Worm (Caenorhabditis elegans) whole organism, late embryonic: ENCODE results near the gene F07H5.13.

Experiments
- C38D4.7 ChIP-seq: fragments of 200-800 bp; sonication (Bioruptor generic); optimal IDR thresholded peaks from 2 replicates; lab custom pipeline; 2018; ENCODE audit warnings: mild to moderate bottlenecking, missing genetic modification characterization, moderate library complexity, missing compliant biosample characterization
- K09A11.1 ChIP-seq: sonication (generic microtip); optimal IDR thresholded peaks from 2 replicates; lab custom pipeline; 2017; ENCODE audit warnings: antibody characterized with exemption, mild to moderate bottlenecking, missing genetic modification characterization, missing compliant biosample characterization; ENCODE audit not compliant: insufficient read depth
- Y22D7AL.16 ChIP-seq: sonication (generic microtip); optimal IDR thresholded peaks from 2 replicates; lab custom pipeline; 2016; ENCODE audit warnings: missing genetic modification characterization, missing compliant biosample characterization
- ama-1 ChIP-seq: fragments of 150-350 bp; optimal IDR thresholded peaks from 2 replicates; lab custom pipeline; 2014
- ceh-14 ChIP-seq: sonication (generic microtip); optimal IDR thresholded peaks from 2 replicates; lab custom pipeline; 2016; ENCODE audit warnings: missing genotype, missing genetic modification characterization, missing compliant biosample characterization
- ceh-19 ChIP-seq: fragments of 200-800 bp; sonication (Bioruptor generic); optimal IDR thresholded peaks from 2 replicates; lab custom pipeline; 2018; ENCODE audit warnings: mild to moderate bottlenecking, missing genetic modification characterization, missing compliant biosample characterization
- ceh-2 ChIP-seq: sonication (generic microtip); optimal IDR thresholded peaks from 2 replicates; lab custom pipeline; 2016; ENCODE audit warnings: missing genotype, missing genetic modification characterization, missing compliant biosample characterization
- ceh-30 ChIP-seq: fragments of 150-350 bp; optimal IDR thresholded peaks from 2 replicates; lab custom pipeline; 2014; ENCODE audit warnings: missing biosample characterization, missing genetic modification characterization
- ceh-34 ChIP-seq: sonication (generic microtip); optimal IDR thresholded peaks from 2 replicates; lab custom pipeline; 2016; ENCODE audit warnings: mild to moderate bottlenecking, missing genetic modification characterization, missing compliant biosample characterization
- ceh-48 ChIP-seq: sonication (generic microtip); optimal IDR thresholded peaks from 2 replicates; lab custom pipeline; 2016; ENCODE audit warnings: missing genetic modification characterization, inconsistent platforms, missing compliant biosample characterization
- ceh-6 ChIP-seq: fragments of 200-800 bp; sonication (Bioruptor generic); optimal IDR thresholded peaks from 2 replicates; lab custom pipeline; 2018; ENCODE audit warnings: mild to moderate bottlenecking, missing genetic modification characterization, missing compliant biosample characterization
- ceh-9 ChIP-seq: sonication (generic microtip); optimal IDR thresholded peaks from 2 replicates; lab custom pipeline; 2016; ENCODE audit warnings: mild to moderate bottlenecking, missing genetic modification characterization, inconsistent platforms, missing compliant biosample characterization
- che-1 ChIP-seq: sonication (generic microtip); optimal IDR thresholded peaks from 2 replicates; lab custom pipeline; 2016; ENCODE audit warnings: mild to moderate bottlenecking, missing genetic modification characterization, missing compliant biosample characterization
- elt-2 ChIP-seq: sonication (generic microtip); optimal IDR thresholded peaks from 2 replicates; lab custom pipeline; 2016; ENCODE audit warnings: missing genetic modification reagents, missing genetic modification characterization, missing compliant biosample characterization
- elt-4 ChIP-seq: sonication (generic microtip); optimal IDR thresholded peaks from 2 replicates; lab custom pipeline; 2016; ENCODE audit warnings: missing genetic modification characterization, missing compliant biosample characterization
- eyg-1 ChIP-seq: sonication (generic microtip); optimal IDR thresholded peaks from 2 replicates; lab custom pipeline; 2016; ENCODE audit warnings: missing genotype, missing genetic modification characterization, missing compliant biosample characterization
- fax-1 ChIP-seq: sonication (generic microtip); optimal IDR thresholded peaks from 2 replicates; lab custom pipeline; 2016; ENCODE audit warnings: missing genotype, missing genetic modification characterization, missing compliant biosample characterization
- fkh-10 ChIP-seq: fragments of 150-350 bp; optimal IDR thresholded peaks from 2 replicates; lab custom pipeline; 2014; ENCODE audit warnings: missing biosample characterization, missing genetic modification reagents, missing genetic modification characterization
- fkh-6 ChIP-seq: sonication (generic microtip); optimal IDR thresholded peaks from 2 replicates; lab custom pipeline; 2016; ENCODE audit warnings: missing genetic modification characterization, missing compliant biosample characterization
- gmeb-2 ChIP-seq: sonication (generic microtip); optimal IDR thresholded peaks from 2 replicates; lab custom pipeline; 2016; ENCODE audit warnings: missing genetic modification characterization, inconsistent platforms, missing compliant biosample characterization
- hlh-13 ChIP-seq: fragments of 200-800 bp; sonication (Bioruptor generic); optimal IDR thresholded peaks from 2 replicates; lab custom pipeline; 2018; ENCODE audit warnings: mild to moderate bottlenecking, missing genetic modification characterization, missing compliant biosample characterization
- hlh-15 ChIP-seq: sonication (generic microtip); optimal IDR thresholded peaks from 2 replicates; lab custom pipeline; 2016; ENCODE audit warnings: missing genetic modification characterization, missing compliant biosample characterization
- hlh-30 ChIP-seq: sonication (generic microtip); optimal IDR thresholded peaks from 2 replicates; lab custom pipeline; 2017; ENCODE audit warnings: antibody characterized with exemption, missing genetic modification characterization, missing compliant biosample characterization; ENCODE audit not compliant: insufficient read depth
- hlh-8 ChIP-seq: sonication (generic microtip); optimal IDR thresholded peaks from 2 replicates; lab custom pipeline; 2016; ENCODE audit warnings: missing genotype, missing genetic modification characterization, missing compliant biosample characterization
- mec-3 ChIP-seq: sonication (generic microtip); optimal IDR thresholded peaks from 2 replicates; lab custom pipeline; 2016; ENCODE audit warnings: borderline replicate concordance, missing genetic modification characterization, missing compliant biosample characterization
- nfya-1 ChIP-seq: sonication (generic microtip); optimal IDR thresholded peaks from 2 replicates; lab custom pipeline; 2017; ENCODE audit warnings: missing genetic modification characterization, mild to moderate bottlenecking, missing compliant biosample characterization, antibody characterized with exemption, moderate library complexity
- nhr-232 ChIP-seq: sonication (generic microtip); optimal IDR thresholded peaks from 2 replicates; lab custom pipeline; 2016; ENCODE audit warnings: missing genetic modification characterization, missing compliant biosample characterization
- npax-4 ChIP-seq: sonication (generic microtip); optimal IDR thresholded peaks from 2 replicates; lab custom pipeline; 2016; ENCODE audit warnings: missing genetic modification characterization, missing compliant biosample characterization
- odd-2 ChIP-seq: sonication (generic microtip); optimal IDR thresholded peaks from 2 replicates; lab custom pipeline; 2017; ENCODE audit warnings: antibody characterized with exemption, mild to moderate bottlenecking, missing genetic modification characterization, missing compliant biosample characterization
- pag-3 ChIP-seq: sonication (generic microtip); optimal IDR thresholded peaks from 2 replicates; lab custom pipeline; 2016; ENCODE audit warnings: missing compliant biosample characterization, missing genetic modification characterization, borderline replicate concordance
- pat-9 ChIP-seq: fragments of 200-800 bp; sonication (Bioruptor generic); optimal IDR thresholded peaks from 2 replicates; lab custom pipeline; 2018; ENCODE audit warnings: mild to moderate bottlenecking, missing genetic modification characterization, moderate library complexity, missing compliant biosample characterization
- pqm-1 ChIP-seq: sonication (generic microtip); optimal IDR thresholded peaks from 2 replicates; lab custom pipeline; 2016; ENCODE audit warnings: missing genetic modification characterization, missing compliant biosample characterization
- pros-1 ChIP-seq: fragments of 150-350 bp; optimal IDR thresholded peaks from 2 replicates; lab custom pipeline; 2014; ENCODE audit warnings: missing biosample characterization, missing genetic modification reagents, missing genetic modification characterization
- ref-2 ChIP-seq: sonication (generic microtip); optimal IDR thresholded peaks from 2 replicates; lab custom pipeline; 2016; ENCODE audit warnings: missing genetic modification characterization, missing compliant biosample characterization
- syd-9 ChIP-seq: sonication (generic microtip); optimal IDR thresholded peaks from 2 replicates; lab custom pipeline; 2016; ENCODE audit warnings: mild to moderate bottlenecking, missing genetic modification characterization, moderate library complexity, missing compliant biosample characterization
- tbx-2 ChIP-seq: sonication (generic microtip); optimal IDR thresholded peaks from 2 replicates; lab custom pipeline; 2016; ENCODE audit warnings: missing genetic modification characterization, missing compliant biosample characterization
- ttx-3 ChIP-seq: sonication (generic microtip); optimal IDR thresholded peaks from 2 replicates; lab custom pipeline; 2016; ENCODE audit warnings: missing genetic modification reagents, missing genetic modification characterization, missing compliant biosample characterization
- unc-3 ChIP-seq, 2 experiments: fragments of 200-800 bp in 1 of 2; sonication (Bioruptor generic) in 1 of 2; sonication (generic microtip) in 1 of 2; conservative IDR thresholded peaks in 1 of 2; optimal IDR thresholded peaks in 1 of 2; 2 replicates each; pipeline versions ENCODE4 v1.3.6 to Lab custom; 2016 to 2022; ENCODE audit warnings: missing compliant biosample characterization in 2 of 2, missing genetic modification characterization in 2 of 2, missing genetic modification reagents in 1 of 2
- unc-42 ChIP-seq: sonication (generic microtip); optimal IDR thresholded peaks from 2 replicates; lab custom pipeline; 2016; ENCODE audit warnings: missing genotype, missing genetic modification characterization, missing compliant biosample characterization

F07H5.13 gene

ce11 chrII:8800830-8801229 is 10.5 kb downstream of the F07H5.13 start, which contains the start of gene appg-2:
Gene appg-2, plus strand, starts transcription at chrII:8801130.
- no peak for TF ChIP-seq ceh-9 (tag; lab: Kevin White, UChicago)
- TF ChIP-seq che-1: no peak
- TF ChIP-seq ref-2 (tag; lab: Kevin White, UChicago): no peak
- TF ChIP-seq eyg-1 (tag; lab: Kevin White, UChicago): no peak
- TF ChIP-seq hlh-8 (tag; lab: Kevin White, UChicago): no peak
- TF ChIP-seq ceh-2 (tag; lab: Kevin White, UChicago): no peak
- no peak for TF ChIP-seq ceh-48
- no peak for TF ChIP-seq gmeb-2 (tag; lab: Kevin White, UChicago)
- no peak for TF ChIP-seq pat-9 (tag; lab: Kevin White, UChicago)
- no peak for TF ChIP-seq unc-42 (tag; lab: Kevin White, UChicago)
- TF ChIP-seq hlh-13 (GFP tag; lab: Kevin White, UChicago): no peak
- no peak for TF ChIP-seq ceh-14 (tag; lab: Kevin White, UChicago)
- no peak for TF ChIP-seq Y22D7AL.16 (tag; lab: Kevin White, UChicago)
- no peak for TF ChIP-seq ceh-19 (GFP tag; lab: Kevin White, UChicago)
- TF ChIP-seq ama-1 (lab: Kevin White, UChicago): no peak
- no peak for TF ChIP-seq ceh-6

ce11 chrII:8806921-8807320 is 16.6 kb downstream of the F07H5.13 start, which contains the start of gene pho-13:
Gene pho-13, minus strand, starts transcription at chrII:8807021.
- TF ChIP-seq syd-9 (tag; lab: Kevin White, UChicago) (no peak), eyg-1 (tag; lab: Kevin White, UChicago) (no peak), elt-2 (tag; lab: Kevin White, UChicago) (no peak), fax-1 (tag; lab: Kevin White, UChicago) (no peak), ceh-6 (no peak), hlh-15 (tag; lab: Kevin White, UChicago) (no peak), ceh-30 (tag; lab: Kevin White, UChicago) (no peak), ttx-3 (no peak), hlh-30 (tag; lab: Kevin White, UChicago) (no peak), nfya-1 (no peak), pag-3 (tag; lab: Kevin White, UChicago) (no peak), nhr-232 (tag; lab: Kevin White, UChicago) (no peak), pqm-1 (no peak), elt-4 (tag; lab: Kevin White, UChicago) (no peak), pros-1 (tag; lab: Kevin White, UChicago) (no peak), fkh-6 (tag; lab: Kevin White, UChicago) (no peak), K09A11.1 (tag; lab: Kevin White, UChicago) (no peak)

ce11 chrII:8808482-8808881 is 18.1 kb downstream of the F07H5.13 start, which contains the start of gene F07H5.10:
Gene F07H5.10, minus strand, starts transcription at chrII:8808582.
- no peak for TF ChIP-seq tbx-2
- TF ChIP-seq pqm-1: no peak
- no peak for TF ChIP-seq che-1
- no peak for TF ChIP-seq ceh-30 (tag; lab: Kevin White, UChicago)

ce11 chrII:8810679-8811413 is 20.5 kb downstream of the F07H5.13 start, which contains the start of the genes F46C5.9 and rer-1:
Gene F46C5.9, minus strand, starts transcription at chrII:8810729.
Gene rer-1, plus strand, starts transcription at chrII:8811370.
- no peak for TF ChIP-seq ceh-34 (tag; lab: Kevin White, UChicago)
- TF ChIP-seq C38D4.7 (GFP tag; lab: Kevin White, UChicago): no peak
- peak; percentile 17 for TF ChIP-seq unc-42 (tag; lab: Kevin White, UChicago)
- no peak for TF ChIP-seq eyg-1 (tag; lab: Kevin White, UChicago)
- TF ChIP-seq unc-3 (GFP tag; conservative IDR thresholded peaks at IDR 0.05; lab: Robert Waterston, UW): no peak
- no peak for TF ChIP-seq unc-3 (tag; optimal IDR thresholded peaks at IDR 0.05; lab: Kevin White, UChicago)
- no peak for TF ChIP-seq hlh-8 (tag; lab: Kevin White, UChicago)
- no peak for TF ChIP-seq odd-2 (tag; lab: Kevin White, UChicago)
- no peak for TF ChIP-seq mec-3 (tag; lab: Kevin White, UChicago)
- TF ChIP-seq ceh-14 (tag; lab: Kevin White, UChicago): peak; percentile 37
- no peak for TF ChIP-seq ceh-6
- TF ChIP-seq npax-4 (tag; lab: Kevin White, UChicago): no peak
- TF ChIP-seq fkh-10 (GFP tag; lab: Kevin White, UChicago): no peak
- TF ChIP-seq K09A11.1 (tag; lab: Kevin White, UChicago): no peak
- no peak for TF ChIP-seq elt-4 (tag; lab: Kevin White, UChicago)
